Worm (Caenorhabditis elegans) whole organism, L4 larva: ENCODE results near the gene F19F10.3.

Source experiments
- F26F4.8 ChIP-seq: fragments of 200-800 bp; sonication (Bioruptor generic); conservative IDR thresholded peaks from 2 replicates; pipeline ENCODE4 v1.3.6; 2022; ENCODE audit warnings: missing genetic modification characterization, missing compliant biosample characterization
- Y105C5A.15 ChIP-seq: fragments of 200-800 bp; sonication (Bioruptor generic); IDR thresholded peaks from 2 replicates; pipeline ENCODE4 v1.3.6; 2022; ENCODE audit warnings: missing genetic modification characterization, missing compliant biosample characterization
- Y5F2A.4 ChIP-seq: fragments of 200-800 bp; sonication (Bioruptor generic); optimal IDR thresholded peaks from 2 replicates; lab custom pipeline; 2018; ENCODE audit warnings: mild to moderate bottlenecking, missing genetic modification characterization, missing compliant biosample characterization
- ceh-82 ChIP-seq: sonication (generic microtip); optimal IDR thresholded peaks from 2 replicates; lab custom pipeline; 2017; ENCODE audit warnings: missing biosample characterization, missing genetic modification characterization
- daf-8 ChIP-seq: fragments of 200-800 bp; sonication (Bioruptor generic); IDR thresholded peaks from 2 replicates; pipeline ENCODE4 v1.3.6; 2022; ENCODE audit warnings: missing genetic modification characterization, missing compliant biosample characterization
- dmd-8 ChIP-seq: fragments of 200-800 bp; sonication (Bioruptor generic); IDR thresholded peaks from 2 replicates; pipeline ENCODE4 v1.3.6; 2022; ENCODE audit warnings: missing genetic modification characterization, missing compliant biosample characterization
- dpl-1 ChIP-seq: fragments of 150-350 bp; optimal IDR thresholded peaks from 2 replicates; lab custom pipeline; 2014; ENCODE audit warnings: missing biosample characterization, missing genetic modification reagents, missing genetic modification characterization
- egl-27 ChIP-seq: sonication (generic microtip); optimal IDR thresholded peaks from 3 replicates; lab custom pipeline; 2017; ENCODE audit warnings: missing biosample characterization, missing genetic modification reagents, missing genetic modification characterization
- gei-8 ChIP-seq: fragments of 200-800 bp; sonication (Bioruptor generic); optimal IDR thresholded peaks from 2 replicates; lab custom pipeline; 2018; ENCODE audit warnings: mild to moderate bottlenecking, missing genetic modification characterization, missing compliant biosample characterization
- hlh-30 ChIP-seq: sonication (generic microtip); optimal IDR thresholded peaks from 2 replicates; lab custom pipeline; 2017; ENCODE audit warnings: antibody characterized with exemption, mild to moderate bottlenecking, missing genetic modification characterization, missing compliant biosample characterization; ENCODE audit not compliant: insufficient read depth
- lin-13 ChIP-seq: fragments of 150-350 bp; optimal IDR thresholded peaks from 2 replicates; lab custom pipeline; 2014; ENCODE audit warnings: missing biosample characterization, missing genetic modification reagents, missing genetic modification characterization
- nhr-102 ChIP-seq: sonication (generic microtip); optimal IDR thresholded peaks from 2 replicates; lab custom pipeline; 2016; ENCODE audit warnings: mild to moderate bottlenecking, missing genetic modification characterization, moderate library complexity, missing compliant biosample characterization
- nhr-237 ChIP-seq: sonication (generic microtip); optimal IDR thresholded peaks from 2 replicates; lab custom pipeline; 2017; ENCODE audit warnings: missing biosample characterization, missing genetic modification characterization
- rbr-2 ChIP-seq: sonication (generic microtip); optimal IDR thresholded peaks from 2 replicates; lab custom pipeline; 2016; ENCODE audit warnings: missing genotype, missing genetic modification characterization, missing compliant biosample characterization
- snpc-1.2 ChIP-seq: fragments of 200-800 bp; sonication (Bioruptor generic); IDR thresholded peaks from 2 replicates; pipeline ENCODE4 v1.3.6; 2022; ENCODE audit warnings: missing genetic modification reagents, missing genetic modification characterization, missing compliant biosample characterization
- spr-3 ChIP-seq: fragments of 200-800 bp; sonication (Bioruptor generic); optimal IDR thresholded peaks from 2 replicates; lab custom pipeline; 2018; ENCODE audit warnings: mild to moderate bottlenecking, missing genetic modification characterization, missing compliant biosample characterization
- tra-1 ChIP-seq: fragments of 200-800 bp; sonication (Bioruptor generic); IDR thresholded peaks from 2 replicates; pipeline ENCODE4 v1.3.6; 2022; ENCODE audit warnings: missing genetic modification reagents, missing genetic modification characterization, missing compliant biosample characterization
- unc-39 ChIP-seq: sonication (generic microtip); optimal IDR thresholded peaks from 2 replicates; lab custom pipeline; 2017; ENCODE audit warnings: missing biosample characterization, missing genetic modification characterization
- ztf-11 ChIP-seq: fragments of 150-350 bp; optimal IDR thresholded peaks from 2 replicates; lab custom pipeline; 2014; ENCODE audit warnings: missing biosample characterization, missing genetic modification characterization

The F19F10.3 gene

DNA sequence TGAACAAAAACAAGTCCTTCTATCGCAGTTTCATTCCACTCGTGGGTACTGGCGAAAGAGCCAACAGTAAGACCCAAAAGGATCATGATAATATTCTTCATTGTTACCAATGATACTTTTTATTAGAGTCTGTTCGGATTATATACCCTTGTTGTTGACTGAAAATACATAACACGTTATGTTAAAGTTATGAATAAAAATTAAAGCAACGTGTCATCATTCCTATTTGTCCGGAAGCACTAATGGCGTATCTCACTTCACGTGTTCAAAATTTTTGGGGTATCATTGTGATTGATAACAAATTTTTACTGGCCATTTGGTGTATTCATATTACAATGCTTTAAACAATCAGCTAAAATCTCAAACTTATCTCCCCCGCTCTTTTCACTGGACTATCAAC, 49.5 kb downstream of the F19F10.3 start, which contains the start of gene scl-26:
Gene scl-26, minus strand, starts transcription at position 101 of the 400 bp plus-strand sequence.
- no peak for TF ChIP-seq daf-8 (GFP tag; lab: Robert Waterston, UW)
- TF ChIP-seq spr-3 (GFP tag; lab: Kevin White, UChicago) = no peak
- TF ChIP-seq nhr-102 (tag; lab: Kevin White, UChicago) = no peak
- no peak for TF ChIP-seq unc-39 (tag; lab: Kevin White, UChicago)
- TF ChIP-seq tra-1 (GFP tag; lab: Robert Waterston, UW) = no peak
- no peak for TF ChIP-seq snpc-1.2 (GFP tag; lab: Robert Waterston, UW)
- no peak for TF ChIP-seq egl-27
- no peak for TF ChIP-seq lin-13 (GFP tag; lab: Kevin White, UChicago)
- no peak for TF ChIP-seq ztf-11
- TF ChIP-seq nhr-237 (tag; lab: Kevin White, UChicago) = no peak
- no peak for TF ChIP-seq hlh-30 (tag; lab: Kevin White, UChicago)
- TF ChIP-seq Y5F2A.4 (GFP tag; lab: Kevin White, UChicago) = no peak
- no peak for TF ChIP-seq Y105C5A.15
- no peak for TF ChIP-seq gei-8 (GFP tag; lab: Kevin White, UChicago)
- TF ChIP-seq ceh-82 (tag; lab: Kevin White, UChicago) = no peak
- TF ChIP-seq dmd-8 (GFP tag; lab: Robert Waterston, UW) = no peak
- no peak for TF ChIP-seq rbr-2 (tag; lab: Kevin White, UChicago)
- TF ChIP-seq F26F4.8 (GFP tag; lab: Robert Waterston, UW) = no peak
- no peak for TF ChIP-seq dpl-1 (GFP tag; lab: Kevin White, UChicago)
